Worm (Caenorhabditis elegans) whole organism, L1 larva: ENCODE measurements around the gene srx-48.

Experiments
- C04F5.9 ChIP-seq: sonication (generic microtip); optimal IDR thresholded peaks from 2 replicates; lab custom pipeline; 2016; ENCODE audit warnings: missing genetic modification characterization, missing compliant biosample characterization
- C34B4.2 ChIP-seq: sonication (generic microtip); optimal IDR thresholded peaks from 2 replicates; lab custom pipeline; 2017; ENCODE audit warnings: mild to moderate bottlenecking, missing genetic modification characterization, missing compliant biosample characterization
- alr-1 ChIP-seq: fragments of 200-800 bp; sonication (Bioruptor generic); optimal IDR thresholded peaks from 2 replicates; lab custom pipeline; 2018; ENCODE audit warnings: borderline replicate concordance, mild to moderate bottlenecking, missing genetic modification characterization, missing compliant biosample characterization
- blmp-1 ChIP-seq: fragments of 150-350 bp; optimal IDR thresholded peaks from 2 replicates; lab custom pipeline; 2014; ENCODE audit warnings: missing biosample characterization, missing genetic modification characterization
- ceh-88 ChIP-seq: fragments of 200-800 bp; sonication (Bioruptor generic); IDR thresholded peaks from 2 replicates; pipeline ENCODE4 v1.3.6; 2022; ENCODE audit warnings: missing genetic modification characterization, missing compliant biosample characterization
- efl-1 ChIP-seq, 4 experiments: fragments of 150-350 bp; optimal IDR thresholded peaks in 3 of 4; peaks in 1 of 4; 1 replicate in 1 of 4; 2 replicates in 3 of 4; lab custom pipeline; 2014; ENCODE audit warnings: missing biosample characterization in 2 of 4, missing genetic modification characterization in 2 of 4, missing genetic modification reagents in 2 of 4
- efl-3 ChIP-seq: fragments of 200-800 bp; sonication (Bioruptor generic); optimal IDR thresholded peaks from 2 replicates; lab custom pipeline; 2018; ENCODE audit warnings: mild to moderate bottlenecking, missing genetic modification characterization, missing compliant biosample characterization
- egl-27 ChIP-seq, 2 experiments: fragments of 150-350 bp in 1 of 2; sonication (generic microtip); optimal IDR thresholded peaks; 3 replicates each; lab custom pipeline; 2017 to 2018; ENCODE audit warnings: missing biosample characterization in 2 of 2, missing genetic modification characterization in 2 of 2, missing genetic modification reagents in 2 of 2
- elt-2 ChIP-seq: sonication (generic microtip); optimal IDR thresholded peaks from 2 replicates; lab custom pipeline; 2016; ENCODE audit warnings: missing genetic modification characterization, mild to moderate bottlenecking, inconsistent platforms, missing compliant biosample characterization, missing genetic modification reagents
- ets-5 ChIP-seq: fragments of 200-800 bp; sonication (Bioruptor generic); IDR thresholded peaks from 2 replicates; pipeline ENCODE4 v1.3.6; 2022; ENCODE audit warnings: missing genetic modification characterization, missing compliant biosample characterization
- fkh-8 ChIP-seq: sonication (generic microtip); optimal IDR thresholded peaks from 2 replicates; lab custom pipeline; 2016; ENCODE audit warnings: mild to moderate bottlenecking, missing genetic modification characterization, missing compliant biosample characterization
- grh-1 ChIP-seq: fragments of 200-800 bp; sonication (Bioruptor generic); IDR thresholded peaks from 2 replicates; pipeline ENCODE4 v1.3.6; 2022; ENCODE audit warnings: missing genetic modification reagents, missing genetic modification characterization, missing compliant biosample characterization
- jun-1 ChIP-seq: fragments of 150-350 bp; optimal IDR thresholded peaks from 2 replicates; lab custom pipeline; 2014; ENCODE audit warnings: missing biosample characterization, missing genetic modification reagents, missing genetic modification characterization
- lin-13 ChIP-seq: fragments of 150-350 bp; optimal IDR thresholded peaks from 2 replicates; lab custom pipeline; 2014; ENCODE audit warnings: missing biosample characterization, missing genetic modification reagents, missing genetic modification characterization
- lin-35 ChIP-seq, 2 experiments: fragments of 150-350 bp; optimal IDR thresholded peaks; 2 replicates each; lab custom pipeline; 2014; ENCODE audit warnings: missing biosample characterization in 2 of 2, missing genetic modification characterization in 2 of 2, missing genetic modification reagents in 2 of 2
- lin-39 ChIP-seq: fragments of 150-350 bp; optimal IDR thresholded peaks from 2 replicates; lab custom pipeline; 2014; ENCODE audit warnings: missing biosample characterization, missing genetic modification reagents, missing genetic modification characterization
- mef-2 ChIP-seq: fragments of 150-350 bp; optimal IDR thresholded peaks from 2 replicates; lab custom pipeline; 2014; ENCODE audit warnings: missing biosample characterization, missing genetic modification characterization
- mep-1 ChIP-seq: fragments of 150-350 bp; optimal IDR thresholded peaks from 2 replicates; lab custom pipeline; 2014; ENCODE audit warnings: missing biosample characterization, missing genetic modification characterization
- nhr-11 ChIP-seq: fragments of 150-350 bp; optimal IDR thresholded peaks from 2 replicates; lab custom pipeline; 2014; ENCODE audit warnings: missing biosample characterization, missing genetic modification characterization
- nhr-12 ChIP-seq: sonication (generic microtip); optimal IDR thresholded peaks from 2 replicates; lab custom pipeline; 2017; ENCODE audit warnings: missing biosample characterization, missing genetic modification characterization
- nhr-20 ChIP-seq: sonication (generic microtip); optimal IDR thresholded peaks from 2 replicates; lab custom pipeline; 2016; ENCODE audit warnings: mild to moderate bottlenecking, missing genetic modification characterization, missing compliant biosample characterization
- nhr-47 ChIP-seq: sonication (generic microtip); optimal IDR thresholded peaks from 2 replicates; lab custom pipeline; 2016; ENCODE audit warnings: mild to moderate bottlenecking, missing genetic modification characterization, moderate library complexity, missing compliant biosample characterization
- nhr-77 ChIP-seq: fragments of 150-350 bp; optimal IDR thresholded peaks from 2 replicates; lab custom pipeline; 2014; ENCODE audit warnings: missing biosample characterization, missing genetic modification characterization
- nhr-85 ChIP-seq: sonication (generic microtip); peaks from one replicate; lab custom pipeline; 2016; ENCODE audit warnings: missing genetic modification characterization, inconsistent platforms, missing compliant biosample characterization
- pax-3 ChIP-seq: fragments of 200-800 bp; sonication (Bioruptor generic); optimal IDR thresholded peaks from 2 replicates; lab custom pipeline; 2018; ENCODE audit warnings: mild to moderate bottlenecking, missing genetic modification characterization, moderate library complexity, missing compliant biosample characterization
- pqm-1 ChIP-seq: sonication (generic microtip); optimal IDR thresholded peaks from 3 replicates; lab custom pipeline; 2017; ENCODE audit warnings: missing biosample characterization, missing genetic modification characterization
- tbx-2 ChIP-seq: sonication (generic microtip); optimal IDR thresholded peaks from 2 replicates; lab custom pipeline; 2016; ENCODE audit warnings: missing genetic modification characterization, missing compliant biosample characterization
- tlp-1 ChIP-seq: fragments of 150-350 bp; optimal IDR thresholded peaks from 2 replicates; lab custom pipeline; 2014; ENCODE audit warnings: missing biosample characterization, missing genetic modification characterization
- unc-30 ChIP-seq: sonication (generic microtip); optimal IDR thresholded peaks from 2 replicates; lab custom pipeline; 2017; ENCODE audit warnings: missing biosample characterization, missing genetic modification characterization
- vab-15 ChIP-seq: sonication (generic microtip); optimal IDR thresholded peaks from 2 replicates; lab custom pipeline; 2017; ENCODE audit warnings: missing genotype, mild to moderate bottlenecking, missing genetic modification characterization, missing compliant biosample characterization
- zip-4 ChIP-seq: fragments of 200-800 bp; sonication (Bioruptor generic); optimal IDR thresholded peaks from 2 replicates; lab custom pipeline; 2018; ENCODE audit warnings: mild to moderate bottlenecking, missing genetic modification characterization, moderate library complexity, missing compliant biosample characterization
- ztf-11 ChIP-seq, 2 experiments: sonication (generic microtip); optimal IDR thresholded peaks; 2 replicates each; lab custom pipeline; 2016 to 2017; ENCODE audit warnings: missing genetic modification characterization in 2 of 2, missing biosample characterization in 1 of 2, missing compliant biosample characterization in 1 of 2

srx-48 gene

DNA sequence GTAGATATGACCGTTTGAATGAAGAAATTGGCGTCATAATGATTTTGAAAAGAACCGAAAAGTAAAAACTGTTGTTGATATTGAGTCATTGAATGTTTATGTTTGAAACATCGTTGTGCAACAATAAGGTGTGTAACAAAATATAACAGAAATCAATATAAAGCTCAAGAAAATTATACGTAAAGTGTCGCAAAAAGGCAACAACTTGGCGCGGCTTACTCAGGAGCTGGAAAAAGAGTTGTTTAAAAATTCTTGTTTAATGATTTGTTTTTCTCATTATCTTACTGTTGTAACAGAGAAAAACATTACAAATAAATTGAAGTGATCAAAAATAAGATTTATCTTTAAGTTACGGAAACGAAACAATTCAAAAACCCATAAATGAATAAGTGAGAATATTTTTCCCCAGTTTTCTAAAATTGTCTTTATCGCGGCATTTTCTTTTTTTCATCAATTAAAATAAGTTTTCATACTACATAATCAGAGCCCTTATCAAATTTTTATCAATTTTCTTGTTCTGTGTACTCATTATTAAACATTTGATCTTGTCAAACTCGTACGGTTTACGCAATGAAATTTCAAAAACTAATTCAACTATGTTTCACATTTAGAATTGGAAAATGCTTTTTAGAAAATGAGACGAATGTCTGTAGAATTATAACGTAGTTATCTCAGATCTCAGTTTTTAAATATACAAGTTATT, 24.4 kb upstream of the srx-48 start, which contains the start of gene ZK1037.6:
TSS of gene ZK1037.6 (minus strand) at position 51 of the 703 bp plus-strand sequence.
- TF ChIP-seq lin-13 (GFP tag; lab: Kevin White, UChicago) (no peak), lin-39 (tag; lab: Kevin White, UChicago) (no peak), jun-1 (tag; lab: Kevin White, UChicago) (peak; percentile 27), elt-2 (tag; lab: Kevin White, UChicago) (peak; percentile 90), fkh-8 (tag; lab: Kevin White, UChicago) (no peak), egl-27 (tag; optimal IDR thresholded peaks at IDR 0.05; lab: Kevin White, UChicago) (no peak), grh-1 (GFP tag; lab: Robert Waterston, UW) (no peak), C04F5.9 (tag; lab: Kevin White, UChicago) (no peak), tbx-2 (no peak), vab-15 (no peak), tlp-1 (tag; lab: Kevin White, UChicago) (no peak), nhr-12 (tag; lab: Kevin White, UChicago) (no peak), nhr-11 (tag; lab: Kevin White, UChicago) (no peak), zip-4 (GFP tag; lab: Kevin White, UChicago) (no peak), C34B4.2 (tag; lab: Kevin White, UChicago) (no peak), efl-3 (GFP tag; lab: Kevin White, UChicago) (no peak)

DNA sequence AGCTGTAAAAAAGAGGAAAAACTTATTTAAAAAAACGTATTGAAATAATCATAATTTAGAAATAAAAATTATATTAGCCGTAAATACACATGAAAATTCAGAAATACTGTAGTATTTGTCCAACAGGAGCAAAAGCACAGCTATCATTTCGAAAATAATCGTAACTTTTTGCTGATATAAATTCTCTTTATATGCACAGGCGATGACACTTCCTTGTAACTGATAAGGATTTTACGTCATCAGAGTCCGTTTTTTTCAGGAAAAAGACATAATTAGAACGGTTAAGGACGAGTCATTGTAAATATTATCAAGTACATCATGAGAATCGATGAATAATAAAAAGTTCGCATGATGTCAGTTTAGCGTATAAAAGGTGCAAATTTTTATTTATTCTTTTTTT, 19.9 kb upstream of the srx-48 start:
- TF ChIP-seq unc-30 (tag; lab: Kevin White, UChicago) (no peak), jun-1 (tag; lab: Kevin White, UChicago) (peak; percentile 13), tlp-1 (tag; lab: Kevin White, UChicago) (no peak), blmp-1 (no peak), pqm-1 (peak; percentile 33), elt-2 (tag; lab: Kevin White, UChicago) (peak; percentile 84)

DNA sequence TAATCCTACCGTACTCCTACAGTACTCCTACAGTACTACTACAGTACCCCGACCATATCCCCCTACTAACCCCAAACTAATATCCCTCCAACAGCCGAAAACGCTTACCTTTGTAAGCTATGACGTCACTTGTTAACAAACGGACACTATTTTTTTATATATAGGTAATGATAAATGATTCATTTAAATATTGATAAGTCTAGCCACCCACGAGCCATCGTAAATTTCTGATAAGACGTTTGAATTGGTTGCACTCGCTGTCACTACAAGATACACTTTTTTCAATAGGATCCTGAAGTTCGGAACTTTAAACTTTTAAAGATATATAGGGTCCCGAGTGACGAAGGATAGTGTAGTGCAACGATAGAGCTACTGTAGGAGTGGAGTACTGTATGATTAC, 19.1 kb upstream of the srx-48 start, which contains the start of gene nhr-247:
TSS of gene nhr-247 (plus strand) at position 330 of the 400 bp plus-strand sequence.
- peak; percentile 73 for TF ChIP-seq elt-2 (tag; lab: Kevin White, UChicago)

DNA sequence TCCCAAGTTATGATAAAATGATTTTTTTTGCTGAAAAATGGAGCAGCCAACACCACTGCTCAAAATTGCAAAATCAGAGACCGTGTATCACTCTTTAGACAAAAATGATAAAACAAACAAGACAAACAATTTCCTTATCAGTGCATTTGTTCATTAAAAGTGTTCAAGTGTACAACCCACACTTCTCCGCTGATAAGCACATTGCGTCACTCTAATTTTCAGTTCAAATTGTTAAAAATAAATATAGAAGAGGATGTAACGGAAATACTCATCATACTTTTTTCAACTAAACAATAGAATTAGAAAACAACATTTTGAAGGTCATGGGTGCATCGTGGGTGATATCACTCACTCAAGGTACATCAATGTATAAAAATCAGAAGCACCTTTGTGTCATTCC, 15.1 kb upstream of the srx-48 start, which contains the start of gene nhr-291:
TSS of gene nhr-291 (plus strand) at position 324 of the 400 bp plus-strand sequence.
- TF ChIP-seq pqm-1 (peak; percentile 55), ets-5 (GFP tag; lab: Robert Waterston, UW) (no peak), ceh-88 (GFP tag; lab: Robert Waterston, UW) (no peak), nhr-85 (no peak), lin-35 (GFP tag; optimal IDR thresholded peaks at IDR 0.05; lab: Kevin White, UChicago) (peak in 1 of 2 experiments; percentile 45), nhr-77 (no peak), ztf-11 (tag; optimal IDR thresholded peaks at IDR 0.05; lab: Kevin White, UChicago) (no peak), mef-2 (tag; lab: Kevin White, UChicago) (no peak), jun-1 (tag; lab: Kevin White, UChicago) (peak; percentile 65), nhr-20 (tag; lab: Kevin White, UChicago) (peak; percentile 38), efl-1 (optimal IDR thresholded peaks at IDR 0.05; lab: Kevin White, UChicago) (no peak), efl-1 (GFP tag; optimal IDR thresholded peaks at IDR 0.05 in 1 of 2; lab: Kevin White, UChicago) (peak in 1 of 2 experiments; percentile 14), pax-3 (tag; lab: Kevin White, UChicago) (peak; percentile 77), mep-1 (tag; lab: Kevin White, UChicago) (no peak), elt-2 (tag; lab: Kevin White, UChicago) (peak; percentile 99), alr-1 (tag; lab: Kevin White, UChicago) (no peak), nhr-47 (no peak)
